Fruit fly (Drosophila melanogaster) whole organism, embryonic: Measurements from ENCODE around the gene CG14817.

Source experiments
- Atf3 ChIP-seq: fragments of 200-800 bp; sonication (Bioruptor generic); optimal IDR thresholded peaks from 3 replicates; lab custom pipeline; 2016; ENCODE audit warnings: missing biosample characterization, missing genetic modification characterization
- BEAF-32 ChIP-seq: fragments of 200-800 bp; sonication (Bioruptor generic); optimal IDR thresholded peaks from 3 replicates; lab custom pipeline; 2017; ENCODE audit warnings: missing biosample characterization, missing genetic modification characterization, mild to moderate bottlenecking, moderate library complexity, missing genetic modification reagents
- Bgb ChIP-seq: fragments of 200-800 bp; sonication (Bioruptor generic); IDR thresholded peaks from 2 replicates; pipeline ENCODE4 v1.3.6; 2022; ENCODE audit warnings: missing biosample characterization, missing genetic modification characterization; ENCODE audit not compliant: partially characterized antibody
- Bteb2 ChIP-seq: fragments of 200-800 bp; sonication (Bioruptor generic); optimal IDR thresholded peaks from 2 replicates; lab custom pipeline; 2016; ENCODE audit warnings: missing biosample characterization, missing genetic modification characterization
- CG12071 ChIP-seq: fragments of 200-800 bp; sonication (Bioruptor generic); optimal IDR thresholded peaks from 3 replicates; lab custom pipeline; 2018; ENCODE audit warnings: missing biosample characterization, mild to moderate bottlenecking, missing genetic modification characterization
- CG13287 ChIP-seq: fragments of 200-800 bp; sonication (Bioruptor generic); IDR thresholded peaks from 2 replicates; pipeline ENCODE4 v1.3.6; 2022; ENCODE audit warnings: missing biosample characterization, missing genetic modification characterization; ENCODE audit not compliant: partially characterized antibody
- CG13775 ChIP-seq: fragments of 200-800 bp; sonication (Bioruptor generic); optimal IDR thresholded peaks from 3 replicates; lab custom pipeline; 2017; ENCODE audit warnings: missing biosample characterization, mild to moderate bottlenecking, missing genetic modification characterization
- CG13894 ChIP-seq: fragments of 200-800 bp; sonication (Bioruptor generic); optimal IDR thresholded peaks from 3 replicates; lab custom pipeline; 2018; ENCODE audit warnings: missing biosample characterization, mild to moderate bottlenecking, missing genetic modification characterization, moderate library complexity
- CG15601 ChIP-seq: fragments of 200-800 bp; sonication (Bioruptor generic); optimal IDR thresholded peaks from 3 replicates; lab custom pipeline; 2019; ENCODE audit warnings: missing biosample characterization, mild to moderate bottlenecking, missing genetic modification characterization, moderate library complexity
- CG1647 ChIP-seq: fragments of 200-800 bp; sonication (Bioruptor generic); optimal IDR thresholded peaks from 3 replicates; lab custom pipeline; 2016; ENCODE audit warnings: missing biosample characterization, missing genetic modification characterization
- CG2129 ChIP-seq: fragments of 200-800 bp; sonication (Bioruptor generic); IDR thresholded peaks from 2 replicates; pipeline ENCODE4 v1.3.6; 2022; ENCODE audit warnings: missing biosample characterization, missing genetic modification characterization; ENCODE audit not compliant: partially characterized antibody
- CG31365 ChIP-seq: fragments of 200-800 bp; sonication (Bioruptor generic); optimal IDR thresholded peaks from 2 replicates; lab custom pipeline; 2018; ENCODE audit warnings: missing biosample characterization, mild to moderate bottlenecking, missing genetic modification characterization
- CG34376 ChIP-seq: fragments of 200-800 bp; sonication (Bioruptor generic); optimal IDR thresholded peaks from 2 replicates; lab custom pipeline; 2018; ENCODE audit warnings: missing biosample characterization, mild to moderate bottlenecking, missing genetic modification characterization
- CG3838 ChIP-seq: fragments of 200-800 bp; sonication (Bioruptor generic); optimal IDR thresholded peaks from 3 replicates; lab custom pipeline; 2016; ENCODE audit warnings: missing biosample characterization, missing genetic modification characterization
- CG4328 ChIP-seq: fragments of 200-800 bp; sonication (Bioruptor generic); optimal IDR thresholded peaks from 3 replicates; lab custom pipeline; 2017; ENCODE audit warnings: missing biosample characterization, missing genetic modification reagents, missing genetic modification characterization
- CG4730 ChIP-seq: fragments of 200-800 bp; sonication (Bioruptor generic); IDR thresholded peaks from 2 replicates; pipeline ENCODE4 v1.3.6; 2022; ENCODE audit warnings: missing biosample characterization, missing genetic modification characterization
- CG6254 ChIP-seq: fragments of 200-800 bp; sonication (Bioruptor generic); optimal IDR thresholded peaks from 3 replicates; lab custom pipeline; 2017; ENCODE audit warnings: mild to moderate bottlenecking, missing biosample characterization, missing genetic modification reagents, missing genetic modification characterization
- CG6272 ChIP-seq: fragments of 200-800 bp; sonication (Bioruptor generic); IDR thresholded peaks from 2 replicates; pipeline ENCODE4 v1.3.6; 2022; ENCODE audit warnings: missing biosample characterization, missing genetic modification characterization
- CG6683 ChIP-seq: fragments of 200-800 bp; sonication (Bioruptor generic); optimal IDR thresholded peaks from 2 replicates; lab custom pipeline; 2017; ENCODE audit warnings: missing biosample characterization, mild to moderate bottlenecking, missing genetic modification characterization, missing genetic modification reagents
- CG6689 ChIP-seq: fragments of 200-800 bp; sonication (Bioruptor generic); IDR thresholded peaks from 2 replicates; pipeline ENCODE4 v1.3.6; 2022; ENCODE audit warnings: missing biosample characterization, missing genetic modification characterization
- CG8478 ChIP-seq: fragments of >200 bp; optimal IDR thresholded peaks from 2 replicates; lab custom pipeline; 2018
- CkIIα-i1 ChIP-seq: fragments of 200-800 bp; sonication (Bioruptor generic); IDR thresholded peaks from 2 replicates; pipeline ENCODE4 v1.3.6; 2022; ENCODE audit warnings: missing biosample characterization, missing genetic modification characterization
- CoRest ChIP-seq: fragments of 200-800 bp; sonication (Bioruptor generic); optimal IDR thresholded peaks from 3 replicates; lab custom pipeline; 2018; ENCODE audit warnings: missing biosample characterization, mild to moderate bottlenecking, missing genetic modification characterization, moderate library complexity
- Gug ChIP-seq: fragments of 200-800 bp; sonication (Bioruptor generic); IDR thresholded peaks from 4 replicates; pipeline ENCODE4 v1.3.6; 2022; ENCODE audit warnings: missing biosample characterization, missing genetic modification characterization
- HHEX ChIP-seq: fragments of 200-800 bp; sonication (Bioruptor generic); optimal IDR thresholded peaks from 3 replicates; lab custom pipeline; 2017; ENCODE audit warnings: missing biosample characterization, mild to moderate bottlenecking, missing genetic modification characterization, missing genetic modification reagents
- Kr ChIP-seq: fragments of 200-800 bp; sonication (Bioruptor generic); optimal IDR thresholded peaks from 2 replicates; lab custom pipeline; 2017; ENCODE audit warnings: missing biosample characterization, mild to moderate bottlenecking, missing genetic modification characterization
- Nf-YB ChIP-seq: fragments of 200-800 bp; sonication (Bioruptor generic); optimal IDR thresholded peaks from 3 replicates; lab custom pipeline; 2019; ENCODE audit warnings: missing biosample characterization, mild to moderate bottlenecking, missing genetic modification characterization, moderate library complexity
- NfI ChIP-seq: fragments of 200-800 bp; sonication (Bioruptor generic); optimal IDR thresholded peaks from 3 replicates; lab custom pipeline; 2018; ENCODE audit warnings: missing biosample characterization, mild to moderate bottlenecking, missing genetic modification characterization, moderate library complexity
- Ptx1 ChIP-seq: fragments of 200-800 bp; sonication (Bioruptor generic); IDR thresholded peaks from 2 replicates; pipeline ENCODE4 v1.3.6; 2022; ENCODE audit warnings: missing biosample characterization, missing genetic modification characterization
- Side ChIP-seq: fragments of 200-800 bp; sonication (Bioruptor generic); optimal IDR thresholded peaks from 2 replicates; lab custom pipeline; 2016; ENCODE audit warnings: missing biosample characterization, missing genetic modification characterization
- Six4 ChIP-seq: fragments of 200-800 bp; sonication (Bioruptor generic); optimal IDR thresholded peaks from 2 replicates; lab custom pipeline; 2016; ENCODE audit warnings: missing biosample characterization, missing genetic modification characterization
- Ssrp ChIP-seq: fragments of 200-800 bp; sonication (Bioruptor generic); optimal IDR thresholded peaks from 2 replicates; lab custom pipeline; 2018; ENCODE audit warnings: missing biosample characterization, mild to moderate bottlenecking, missing genetic modification characterization, moderate library complexity
- amos ChIP-seq: fragments of 200-800 bp; sonication (Bioruptor generic); IDR thresholded peaks from 2 replicates; pipeline ENCODE4 v1.3.6; 2022; ENCODE audit warnings: missing biosample characterization, missing genetic modification characterization; ENCODE audit not compliant: partially characterized antibody
- bsh ChIP-seq, 2 experiments: fragments of 200-800 bp; sonication (Bioruptor generic); optimal IDR thresholded peaks; 2 replicates each; lab custom pipeline; 2017 to 2018; ENCODE audit warnings: mild to moderate bottlenecking in 2 of 2, missing biosample characterization in 2 of 2, missing genetic modification characterization in 2 of 2, moderate library complexity in 1 of 2
- dan ChIP-seq: fragments of 200-800 bp; sonication (Bioruptor generic); IDR thresholded peaks from 2 replicates; pipeline ENCODE4 v1.3.6; 2022; ENCODE audit warnings: missing biosample characterization, missing genetic modification characterization
- dm ChIP-seq: fragments of 200-800 bp; sonication (Bioruptor generic); optimal IDR thresholded peaks from 3 replicates; lab custom pipeline; 2016; ENCODE audit warnings: missing biosample characterization, missing genetic modification characterization
- dysf ChIP-seq: fragments of 200-800 bp; sonication (Bioruptor generic); IDR thresholded peaks from 3 replicates; pipeline ENCODE4 v1.3.6; 2022; ENCODE audit warnings: missing biosample characterization, missing genetic modification characterization
- ems ChIP-seq: fragments of 200-800 bp; sonication (Bioruptor generic); optimal IDR thresholded peaks from 3 replicates; lab custom pipeline; 2016; ENCODE audit warnings: missing biosample characterization, missing genetic modification characterization
- ewg ChIP-seq: fragments of 200-800 bp; sonication (Bioruptor generic); optimal IDR thresholded peaks from 3 replicates; lab custom pipeline; 2017; ENCODE audit warnings: mild to moderate bottlenecking, missing biosample characterization, missing genetic modification reagents, missing genetic modification characterization
- exex ChIP-seq: fragments of 200-800 bp; sonication (Bioruptor generic); optimal IDR thresholded peaks from 4 replicates; lab custom pipeline; 2018; ENCODE audit warnings: missing biosample characterization, mild to moderate bottlenecking, missing genetic modification characterization, moderate library complexity
- gce ChIP-seq: fragments of 200-800 bp; sonication (Bioruptor generic); IDR thresholded peaks from 3 replicates; pipeline ENCODE4 v1.3.6; 2022; ENCODE audit warnings: missing biosample characterization, missing genetic modification characterization
- gcm2 ChIP-seq: fragments of 200-800 bp; sonication (Bioruptor generic); optimal IDR thresholded peaks from 2 replicates; lab custom pipeline; 2016; ENCODE audit warnings: missing biosample characterization, missing genetic modification characterization
- gt ChIP-seq: fragments of 200-800 bp; sonication (Bioruptor generic); IDR thresholded peaks from 2 replicates; pipeline ENCODE4 v1.3.6; 2022; ENCODE audit warnings: missing biosample characterization, missing genetic modification characterization
- hbn ChIP-seq: fragments of 200-800 bp; sonication (Bioruptor generic); IDR thresholded peaks from 2 replicates; pipeline ENCODE4 v1.3.6; 2022; ENCODE audit warnings: missing biosample characterization, missing genetic modification characterization; ENCODE audit not compliant: partially characterized antibody
- luna ChIP-seq: fragments of 200-800 bp; sonication (Bioruptor generic); optimal IDR thresholded peaks from 2 replicates; lab custom pipeline; 2016; ENCODE audit warnings: missing biosample characterization, missing genetic modification characterization
- nerfin-2 ChIP-seq: fragments of 200-800 bp; sonication (Bioruptor generic); IDR thresholded peaks from 2 replicates; pipeline ENCODE4 v1.3.6; 2022; ENCODE audit warnings: missing biosample characterization, missing genetic modification characterization; ENCODE audit not compliant: partially characterized antibody
- slou ChIP-seq: fragments of 200-800 bp; sonication (Bioruptor generic); optimal IDR thresholded peaks from 3 replicates; lab custom pipeline; 2016; ENCODE audit warnings: missing biosample characterization, missing genetic modification characterization
- slp2 ChIP-seq: fragments of 200-800 bp; sonication (Bioruptor generic); optimal IDR thresholded peaks from 2 replicates; lab custom pipeline; 2016; ENCODE audit warnings: missing biosample characterization, missing genetic modification characterization
- tna ChIP-seq: fragments of 200-800 bp; sonication (Bioruptor generic); IDR thresholded peaks from 2 replicates; pipeline ENCODE4 v1.3.6; 2022; ENCODE audit warnings: missing biosample characterization, missing genetic modification characterization; ENCODE audit not compliant: partially characterized antibody
- twi ChIP-seq: fragments of 200-800 bp; optimal IDR thresholded peaks from 2 replicates; lab custom pipeline; 2019; ENCODE audit warnings: missing biosample characterization, mild to moderate bottlenecking, missing genetic modification characterization, moderate library complexity

Gene CG14817

dm6 chrX:1879606-1880110 is 2.6 kb upstream of the CG14817 start, which contains the start of gene CG14818 (continued):
- peak; percentile 78 for TF ChIP-seq Ptx1
- peak; percentile 60 for TF ChIP-seq CG4328 (GFP tag; lab: Kevin White, UChicago)
- TF ChIP-seq Atf3 (GFP tag; lab: Kevin White, UChicago) = peak; percentile 46
- TF ChIP-seq CG6254 (GFP tag; lab: Kevin White, UChicago) = no peak
- no peak for TF ChIP-seq CG8478 (lab: Kevin White, UChicago)
- no peak for TF ChIP-seq gce
- peak; percentile 68 for TF ChIP-seq slp2 (GFP tag; lab: Kevin White, UChicago)
- peak; percentile 53 for TF ChIP-seq NfI (GFP tag; lab: Kevin White, UChicago)
- peak; percentile 26; the same call in 1 of the 2 replicates for TF ChIP-seq CG4730 (GFP tag; lab: Robert Waterston, UW)
- TF ChIP-seq CG12071 (GFP tag; lab: Kevin White, UChicago) = peak; percentile 45
- peak; percentile 67; the same call in 3 of the 4 replicates for TF ChIP-seq Gug
- TF ChIP-seq exex (tag; lab: Kevin White, UChicago) = no peak
- TF ChIP-seq Bgb (GFP tag; lab: Robert Waterston, UW) = peak; percentile 81
- peak; percentile 55 for TF ChIP-seq nerfin-2 (GFP tag; lab: Robert Waterston, UW)
- TF ChIP-seq slou (GFP tag; lab: Kevin White, UChicago) = no peak
- peak; percentile 15 for TF ChIP-seq Six4 (GFP tag; lab: Kevin White, UChicago)
- TF ChIP-seq CG15601 = peak; percentile 15
- TF ChIP-seq CG6683 (GFP tag; lab: Kevin White, UChicago) = no peak
- no peak for TF ChIP-seq Kr (GFP tag; lab: Kevin White, UChicago)
- TF ChIP-seq dm (GFP tag; lab: Kevin White, UChicago) = peak; percentile 25
- no peak for TF ChIP-seq CkIIα-i1 (GFP tag; lab: Robert Waterston, UW)
- no peak for TF ChIP-seq gt (GFP tag; lab: Robert Waterston, UW)
- no peak for TF ChIP-seq twi (tag; lab: Kevin White, UChicago)
- peak; percentile 56 for TF ChIP-seq CG6689 (GFP tag; lab: Robert Waterston, UW)
- peak; percentile 38 for TF ChIP-seq ems
- peak; percentile 90 for TF ChIP-seq hbn (GFP tag; lab: Robert Waterston, UW)
- peak; percentile 79 for TF ChIP-seq Nf-YB (GFP tag; lab: Kevin White, UChicago)
- TF ChIP-seq CoRest (tag; lab: Kevin White, UChicago) = peak; percentile 66
- peak; percentile 24 for TF ChIP-seq Ssrp (tag; lab: Kevin White, UChicago)
- TF ChIP-seq CG13775 (GFP tag; lab: Kevin White, UChicago) = peak; percentile 57
- TF ChIP-seq dan (GFP tag; lab: Robert Waterston, UW) = no peak
- peak; percentile 78 for TF ChIP-seq amos (GFP tag; lab: Robert Waterston, UW)
- no peak for TF ChIP-seq CG3838 (GFP tag; lab: Kevin White, UChicago)
- TF ChIP-seq CG31365 (tag; lab: Kevin White, UChicago) = no peak
- TF ChIP-seq CG6272 = peak; percentile 50
- peak; percentile 83 for TF ChIP-seq BEAF-32
- TF ChIP-seq Side (GFP tag; lab: Kevin White, UChicago) = peak; percentile 63
- TF ChIP-seq CG2129 (GFP tag; lab: Robert Waterston, UW) = peak; percentile 87
- TF ChIP-seq CG13894 (tag; lab: Kevin White, UChicago) = peak; percentile 63
- peak; percentile 30 for TF ChIP-seq CG34376
- TF ChIP-seq dysf (GFP tag; lab: Robert Waterston, UW) = peak; percentile 73; the same call in 1 of the 3 replicates
- peak; percentile 52 for TF ChIP-seq CG1647 (GFP tag; lab: Kevin White, UChicago)
- TF ChIP-seq bsh (GFP tag; optimal IDR thresholded peaks at IDR 0.05; lab: Kevin White, UChicago) = peak in 1 of 2 experiments; percentile 62
- TF ChIP-seq gcm2 (GFP tag; lab: Kevin White, UChicago) = peak; percentile 6
- TF ChIP-seq Bteb2 (GFP tag; lab: Kevin White, UChicago) = peak; percentile 22
- peak; percentile 34 for TF ChIP-seq HHEX
- peak; percentile 25 for TF ChIP-seq luna (GFP tag; lab: Kevin White, UChicago)
- TF ChIP-seq tna (GFP tag; lab: Robert Waterston, UW) = peak; percentile 53; the same call in 1 of the 2 replicates
- peak; percentile 2 for TF ChIP-seq ewg (GFP tag; lab: Kevin White, UChicago)
- peak; percentile 87 for TF ChIP-seq CG13287 (GFP tag; lab: Robert Waterston, UW)
